Fruit fly (Drosophila melanogaster) whole organism, embryonic: ENCODE data around the gene SLC5A11.
A peak's percentile ranks its signal among the peaks of the same experiment; 100 is the strongest.

ENCODE experiments used
- ATbp ChIP-seq: fragments of 200-800 bp; sonication (Bioruptor generic); optimal IDR thresholded peaks from 2 replicates; lab custom pipeline; 2017; ENCODE audit warnings: missing biosample characterization, mild to moderate bottlenecking, missing genetic modification characterization, missing genetic modification reagents
- Bgb ChIP-seq: fragments of 200-800 bp; sonication (Bioruptor generic); IDR thresholded peaks from 2 replicates; pipeline ENCODE4 v1.3.6; 2022; ENCODE audit warnings: missing biosample characterization, missing genetic modification characterization; ENCODE audit not compliant: partially characterized antibody
- CG11696 ChIP-seq: fragments of 200-800 bp; sonication (Bioruptor generic); IDR thresholded peaks from 2 replicates; pipeline ENCODE4 v1.3.6; 2022; ENCODE audit warnings: missing biosample characterization, missing genetic modification characterization
- CG14014 ChIP-seq: fragments of 200-800 bp; sonication (Bioruptor generic); IDR thresholded peaks from 2 replicates; pipeline ENCODE4 v1.3.6; 2022; ENCODE audit warnings: missing biosample characterization, missing genetic modification characterization
- CG15479 ChIP-seq: fragments of 200-800 bp; sonication (Bioruptor generic); optimal IDR thresholded peaks from 3 replicates; lab custom pipeline; 2019; ENCODE audit warnings: missing biosample characterization, mild to moderate bottlenecking, missing genetic modification characterization, moderate library complexity
- CG15514 ChIP-seq: fragments of 200-800 bp; sonication (Bioruptor generic); optimal IDR thresholded peaks from 3 replicates; lab custom pipeline; 2017; ENCODE audit warnings: missing biosample characterization, missing genetic modification characterization, mild to moderate bottlenecking, moderate library complexity, missing genetic modification reagents
- CG15601 ChIP-seq: fragments of 200-800 bp; sonication (Bioruptor generic); optimal IDR thresholded peaks from 3 replicates; lab custom pipeline; 2019; ENCODE audit warnings: missing biosample characterization, mild to moderate bottlenecking, missing genetic modification characterization, moderate library complexity
- CG16813 ChIP-seq: fragments of 200-800 bp; sonication (Bioruptor generic); IDR thresholded peaks from 3 replicates; pipeline ENCODE4 v1.3.6; 2022; ENCODE audit warnings: missing biosample characterization, missing genetic modification characterization; ENCODE audit not compliant: partially characterized antibody
- CG17186 ChIP-seq: fragments of 200-800 bp; sonication (Bioruptor generic); optimal IDR thresholded peaks from 3 replicates; lab custom pipeline; 2017; ENCODE audit warnings: missing biosample characterization, missing genetic modification reagents, missing genetic modification characterization
- CG18262 ChIP-seq: fragments of 200-800 bp; optimal IDR thresholded peaks from 3 replicates; lab custom pipeline; 2019; ENCODE audit warnings: missing biosample characterization, mild to moderate bottlenecking, missing genetic modification characterization, moderate library complexity
- CG3065 ChIP-seq: fragments of 200-800 bp; sonication (Bioruptor generic); optimal IDR thresholded peaks from 2 replicates; lab custom pipeline; 2016; ENCODE audit warnings: missing biosample characterization, missing genetic modification characterization
- CG31365 ChIP-seq: fragments of 200-800 bp; sonication (Bioruptor generic); optimal IDR thresholded peaks from 2 replicates; lab custom pipeline; 2018; ENCODE audit warnings: missing biosample characterization, mild to moderate bottlenecking, missing genetic modification characterization
- CG3281 ChIP-seq: fragments of 200-800 bp; sonication (Bioruptor generic); optimal IDR thresholded peaks from 3 replicates; lab custom pipeline; 2017; ENCODE audit warnings: missing biosample characterization, mild to moderate bottlenecking, missing genetic modification characterization
- CG4820 ChIP-seq: fragments of 200-800 bp; sonication (Bioruptor generic); optimal IDR thresholded peaks from 3 replicates; lab custom pipeline; 2016; ENCODE audit warnings: missing biosample characterization, missing genetic modification characterization
- CG6272 ChIP-seq: fragments of 200-800 bp; sonication (Bioruptor generic); IDR thresholded peaks from 2 replicates; pipeline ENCODE4 v1.3.6; 2022; ENCODE audit warnings: missing biosample characterization, missing genetic modification characterization
- CG6689 ChIP-seq: fragments of 200-800 bp; sonication (Bioruptor generic); IDR thresholded peaks from 2 replicates; pipeline ENCODE4 v1.3.6; 2022; ENCODE audit warnings: missing biosample characterization, missing genetic modification characterization
- CG6854 ChIP-seq: fragments of 200-800 bp; sonication (Bioruptor generic); optimal IDR thresholded peaks from 3 replicates; lab custom pipeline; 2017; ENCODE audit warnings: missing biosample characterization, mild to moderate bottlenecking, missing genetic modification characterization
- CG7928 ChIP-seq: fragments of 200-800 bp; sonication (Bioruptor generic); optimal IDR thresholded peaks from 2 replicates; lab custom pipeline; 2017; ENCODE audit warnings: missing biosample characterization, mild to moderate bottlenecking, missing genetic modification characterization
- CG8924 ChIP-seq: fragments of 200-800 bp; optimal IDR thresholded peaks from 3 replicates; lab custom pipeline; 2019; ENCODE audit warnings: missing biosample characterization, mild to moderate bottlenecking, missing genetic modification characterization, moderate library complexity
- Dp ChIP-seq: fragments of 200-800 bp; sonication (Bioruptor generic); optimal IDR thresholded peaks from 2 replicates; lab custom pipeline; 2018; ENCODE audit warnings: missing biosample characterization, mild to moderate bottlenecking, missing genetic modification characterization, moderate library complexity
- Hmr ChIP-seq: fragments of 200-800 bp; sonication (Bioruptor generic); optimal IDR thresholded peaks from 3 replicates; lab custom pipeline; 2017; ENCODE audit warnings: mild to moderate bottlenecking, missing biosample characterization, missing genetic modification reagents, missing genetic modification characterization
- Lhr ChIP-seq: fragments of 200-800 bp; sonication (Bioruptor generic); optimal IDR thresholded peaks from 3 replicates; lab custom pipeline; 2017; ENCODE audit warnings: mild to moderate bottlenecking, missing biosample characterization, missing genetic modification reagents, missing genetic modification characterization
- Lim3 ChIP-seq: fragments of 200-800 bp; sonication (Bioruptor generic); IDR thresholded peaks from 2 replicates; pipeline ENCODE4 v1.3.6; 2022; ENCODE audit warnings: missing biosample characterization, missing genetic modification characterization
- MBD-R2 ChIP-seq: fragments of 200-800 bp; sonication (Bioruptor generic); IDR thresholded peaks from 2 replicates; pipeline ENCODE4 v1.3.6; 2022; ENCODE audit warnings: missing biosample characterization, missing genetic modification characterization
- Mes4 ChIP-seq: fragments of 200-800 bp; sonication (Bioruptor generic); optimal IDR thresholded peaks from 2 replicates; lab custom pipeline; 2016; ENCODE audit warnings: missing biosample characterization, missing genetic modification characterization
- Optix ChIP-seq: fragments of 200-800 bp; sonication (Bioruptor generic); IDR thresholded peaks from 3 replicates; pipeline ENCODE4 v1.3.6; 2022; ENCODE audit warnings: missing biosample characterization, missing genetic modification characterization
- Poxn ChIP-seq: fragments of 200-800 bp; sonication (Bioruptor generic); IDR thresholded peaks from 2 replicates; pipeline ENCODE4 v1.3.6; 2022; ENCODE audit warnings: missing biosample characterization, missing genetic modification characterization
- Side ChIP-seq: fragments of 200-800 bp; sonication (Bioruptor generic); optimal IDR thresholded peaks from 2 replicates; lab custom pipeline; 2016; ENCODE audit warnings: missing biosample characterization, missing genetic modification characterization
- aop ChIP-seq: fragments of 200-800 bp; sonication (Bioruptor generic); IDR thresholded peaks from 2 replicates; pipeline ENCODE4 v1.3.6; 2022; ENCODE audit warnings: missing biosample characterization, missing genetic modification characterization
- bcd ChIP-seq: fragments of 200-800 bp; sonication (Bioruptor generic); optimal IDR thresholded peaks from 2 replicates; lab custom pipeline; 2017; ENCODE audit warnings: missing biosample characterization, mild to moderate bottlenecking, missing genetic modification characterization
- chm ChIP-seq: fragments of 200-800 bp; sonication (Bioruptor generic); IDR thresholded peaks from 2 replicates; pipeline ENCODE4 v1.3.6; 2022; ENCODE audit warnings: missing biosample characterization, missing genetic modification characterization
- corto ChIP-seq: fragments of 200-800 bp; sonication (Bioruptor generic); optimal IDR thresholded peaks from 2 replicates; lab custom pipeline; 2016; ENCODE audit warnings: missing biosample characterization, mild to moderate bottlenecking, missing genetic modification characterization, moderate library complexity
- danr ChIP-seq: fragments of 200-800 bp; sonication (Bioruptor generic); IDR thresholded peaks from 2 replicates; pipeline ENCODE4 v1.3.6; 2022; ENCODE audit warnings: missing biosample characterization, missing genetic modification characterization
- maf-S ChIP-seq: fragments of 200-800 bp; sonication (Bioruptor generic); optimal IDR thresholded peaks from 2 replicates; lab custom pipeline; 2016; ENCODE audit warnings: missing biosample characterization, missing genetic modification characterization
- mirr ChIP-seq: fragments of 200-800 bp; sonication (Bioruptor generic); optimal IDR thresholded peaks from 3 replicates; lab custom pipeline; 2018; ENCODE audit warnings: missing biosample characterization, mild to moderate bottlenecking, missing genetic modification characterization
- nmo ChIP-seq: fragments of 200-800 bp; sonication (Bioruptor generic); optimal IDR thresholded peaks from 2 replicates; lab custom pipeline; 2018; ENCODE audit warnings: missing biosample characterization, mild to moderate bottlenecking, missing genetic modification characterization, moderate library complexity
- onecut ChIP-seq: fragments of 200-800 bp; sonication (Bioruptor generic); IDR thresholded peaks from 2 replicates; pipeline ENCODE4 v1.3.6; 2022; ENCODE audit warnings: missing biosample characterization, missing genetic modification characterization
- pho ChIP-seq: fragments of 200-800 bp; sonication (Bioruptor generic); optimal IDR thresholded peaks from 2 replicates; lab custom pipeline; 2016; ENCODE audit warnings: missing biosample characterization, missing genetic modification characterization
- pita ChIP-seq: fragments of 200-800 bp; sonication (Bioruptor generic); optimal IDR thresholded peaks from 2 replicates; lab custom pipeline; 2017; ENCODE audit warnings: missing biosample characterization, mild to moderate bottlenecking, missing genetic modification characterization
- scrt ChIP-seq: fragments of 200-800 bp; sonication (Bioruptor generic); optimal IDR thresholded peaks from 2 replicates; lab custom pipeline; 2018; ENCODE audit warnings: missing biosample characterization, mild to moderate bottlenecking, missing genetic modification characterization, moderate library complexity
- seq ChIP-seq: fragments of 200-800 bp; sonication (Bioruptor generic); IDR thresholded peaks from 2 replicates; pipeline ENCODE4 v1.3.6; 2022; ENCODE audit warnings: missing biosample characterization, missing genetic modification characterization
- shn ChIP-seq: fragments of 200-800 bp; sonication (Bioruptor generic); optimal IDR thresholded peaks from 3 replicates; lab custom pipeline; 2016; ENCODE audit warnings: missing biosample characterization, missing genetic modification characterization
- sim ChIP-seq: fragments of 200-800 bp; sonication (Bioruptor generic); IDR thresholded peaks from 2 replicates; pipeline ENCODE4 v1.3.6; 2022; ENCODE audit warnings: missing biosample characterization, missing genetic modification characterization
- so ChIP-seq: fragments of 200-800 bp; sonication (Bioruptor generic); IDR thresholded peaks from 3 replicates; pipeline ENCODE4 v1.3.6; 2022; ENCODE audit warnings: missing biosample characterization, missing genetic modification characterization
- sob ChIP-seq: fragments of 200-800 bp; sonication (Bioruptor generic); IDR thresholded peaks from 2 replicates; pipeline ENCODE4 v1.3.6; 2022; ENCODE audit warnings: missing biosample characterization, missing genetic modification characterization
- stwl ChIP-seq: fragments of 200-800 bp; sonication (Bioruptor generic); optimal IDR thresholded peaks from 3 replicates; lab custom pipeline; 2018; ENCODE audit warnings: missing biosample characterization, mild to moderate bottlenecking, missing genetic modification characterization, moderate library complexity
- tin ChIP-seq: fragments of 200-800 bp; sonication (Bioruptor generic); optimal IDR thresholded peaks from 3 replicates; lab custom pipeline; 2016; ENCODE audit warnings: missing biosample characterization, missing genetic modification characterization
- tio ChIP-seq: fragments of 200-800 bp; sonication (Bioruptor generic); optimal IDR thresholded peaks from 2 replicates; lab custom pipeline; 2017; ENCODE audit warnings: missing biosample characterization, missing genetic modification characterization, inconsistent platforms
- trem ChIP-seq: fragments of 200-800 bp; optimal IDR thresholded peaks from 3 replicates; lab custom pipeline; 2019; ENCODE audit warnings: missing biosample characterization, mild to moderate bottlenecking, missing genetic modification characterization, moderate library complexity
- vfl ChIP-seq: fragments of 200-800 bp; sonication (Bioruptor generic); optimal IDR thresholded peaks from 2 replicates; lab custom pipeline; 2016; ENCODE audit warnings: missing biosample characterization, missing genetic modification characterization
- wdn ChIP-seq: fragments of 200-800 bp; sonication (Bioruptor generic); IDR thresholded peaks from 2 replicates; pipeline ENCODE4 v1.3.6; 2022; ENCODE audit warnings: missing biosample characterization, missing genetic modification characterization

SLC5A11 gene

dm6 chr2L:8239712-8240245 is 34.8 kb upstream of the SLC5A11 start, which contains the start of gene Pvr (continued):
- TF ChIP-seq bcd (peak; percentile 1), Hmr (GFP tag; lab: Kevin White, UChicago) (peak; percentile 64), nmo (GFP tag; lab: Kevin White, UChicago) (peak; percentile 67), CG6272 (GFP tag; lab: Robert Waterston, UW) (no peak), Poxn (GFP tag; lab: Robert Waterston, UW) (no peak), ATbp (GFP tag; lab: Kevin White, UChicago) (no peak), tin (no peak), onecut (GFP tag; lab: Robert Waterston, UW) (no peak), scrt (GFP tag; lab: Kevin White, UChicago) (no peak), Bgb (peak; percentile 97), CG15479 (no peak), Mes4 (GFP tag; lab: Kevin White, UChicago) (no peak), Dp (GFP tag; lab: Kevin White, UChicago) (peak; percentile 66), stwl (peak; percentile 94), pita (GFP tag; lab: Kevin White, UChicago) (no peak), Side (no peak), Lim3 (GFP tag; lab: Robert Waterston, UW) (no peak), vfl (no peak), CG7928 (GFP tag; lab: Kevin White, UChicago) (no peak), danr (no peak), CG17186 (GFP tag; lab: Kevin White, UChicago) (peak; percentile 65), MBD-R2 (GFP tag; lab: Robert Waterston, UW) (peak; percentile 34; the same call in 1 of the 2 replicates), CG4820 (GFP tag; lab: Kevin White, UChicago) (no peak), CG11696 (GFP tag; lab: Robert Waterston, UW) (no peak), tio (GFP tag; lab: Kevin White, UChicago) (no peak), so (GFP tag; lab: Robert Waterston, UW) (peak; percentile 68; the same call in 1 of the 3 replicates), mirr (GFP tag; lab: Kevin White, UChicago) (no peak), sob (GFP tag; lab: Robert Waterston, UW) (0 out of 2 replicates have a peak, but pooled peaks have one; percentile 14), Lhr (peak; percentile 74), CG16813 (peak; percentile 90), sim (no peak), seq (GFP tag; lab: Robert Waterston, UW) (no peak), maf-S (GFP tag; lab: Kevin White, UChicago) (no peak), wdn (no peak), CG14014 (GFP tag; lab: Robert Waterston, UW) (no peak), pho (GFP tag; lab: Kevin White, UChicago) (no peak), CG31365 (tag; lab: Kevin White, UChicago) (no peak), chm (GFP tag; lab: Robert Waterston, UW) (no peak), CG3281 (GFP tag; lab: Kevin White, UChicago) (peak; percentile 3), CG15514 (GFP tag; lab: Kevin White, UChicago) (peak; percentile 71), CG18262 (tag; lab: Kevin White, UChicago) (no peak), shn (GFP tag; lab: Kevin White, UChicago) (no peak), Optix (GFP tag; lab: Robert Waterston, UW) (no peak), corto (GFP tag; lab: Kevin White, UChicago) (no peak), trem (peak; percentile 67), aop (no peak), CG3065 (GFP tag; lab: Kevin White, UChicago) (no peak), CG6689 (GFP tag; lab: Robert Waterston, UW) (no peak), CG8924 (tag; lab: Kevin White, UChicago) (peak; percentile 3), CG6854 (GFP tag; lab: Kevin White, UChicago) (no peak), CG15601 (tag; lab: Kevin White, UChicago) (peak; percentile 80)
